Worm (Caenorhabditis elegans): ENCODE measurements around the gene sssh-1.

The sssh-1 gene

DNA sequence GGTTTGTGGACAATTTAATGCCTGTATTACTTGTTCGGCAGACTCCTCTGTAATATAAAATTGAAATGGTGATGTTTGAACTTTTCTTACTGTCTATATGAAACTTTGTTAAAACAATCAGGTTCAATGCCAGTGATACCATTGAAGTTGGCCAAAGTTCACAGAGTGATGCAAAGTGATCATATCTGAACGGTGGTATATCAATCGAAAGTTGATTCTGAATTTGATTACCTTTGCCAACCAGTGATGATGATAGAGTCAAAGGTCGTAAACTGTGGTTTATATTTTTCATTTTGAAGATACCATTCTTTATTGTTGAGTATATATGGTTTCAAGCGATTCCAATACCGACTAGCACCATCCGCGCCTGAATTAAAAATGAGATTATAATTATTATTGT, 27.7 kb downstream of the sssh-1 start:
- TF ChIP-seq flh-1 (GFP tag; optimal IDR thresholded peaks at IDR 0.05), result no peak
- TF ChIP-seq pha-4 (tag; optimal IDR thresholded peaks at IDR 0.05), result no peak
- TF ChIP-seq nhr-76 (tag; optimal IDR thresholded peaks at IDR 0.05), result no peak
- TF ChIP-seq mls-2 (tag; optimal IDR thresholded peaks at IDR 0.05), result no peak
- TF ChIP-seq nhr-2 (tag; optimal IDR thresholded peaks at IDR 0.05), result no peak
- TF ChIP-seq bed-3 (GFP tag; optimal IDR thresholded peaks at IDR 0.05), result no peak
- no peak for TF ChIP-seq sptf-1 (tag; optimal IDR thresholded peaks at IDR 0.05)
- no peak for TF ChIP-seq ceh-39 (tag; optimal IDR thresholded peaks at IDR 0.05)
- TF ChIP-seq ham-2 (GFP tag; optimal IDR thresholded peaks at IDR 0.05), result no peak

ce11 chrX:14905161-14905560, 29.4 kb downstream of the sssh-1 start, which contains the start of gene hex-5:
Gene hex-5 (minus strand): TSS chrX:14905261.
- no peak for TF ChIP-seq flh-1 (GFP tag; optimal IDR thresholded peaks at IDR 0.05)
- TF ChIP-seq mls-2 (tag; optimal IDR thresholded peaks at IDR 0.05), result no peak

DNA sequence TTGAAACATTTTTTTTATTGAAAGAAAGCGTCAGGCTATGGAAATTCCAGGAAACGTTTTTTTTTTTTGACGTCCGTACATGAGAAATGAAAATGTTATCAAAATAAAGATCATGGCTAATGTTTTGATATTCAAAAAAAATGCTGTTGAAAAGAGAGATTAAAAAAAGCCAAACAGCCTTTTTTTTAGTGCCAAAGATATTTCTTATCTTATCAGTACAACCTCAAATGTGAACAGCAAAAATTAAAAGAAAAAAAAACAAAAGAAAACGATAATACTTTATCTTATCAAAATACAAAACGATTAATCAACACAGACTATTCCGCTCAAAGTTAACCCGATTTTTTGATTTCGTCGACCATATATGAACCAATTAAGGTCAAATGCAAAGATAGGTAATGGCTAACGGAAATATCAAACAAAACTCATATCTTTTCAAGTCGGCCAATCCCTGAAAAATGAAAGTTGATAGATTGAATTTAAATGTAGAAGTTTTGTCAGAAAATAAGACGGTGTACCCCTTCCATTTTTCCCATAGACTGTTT, 31.6 kb downstream of the sssh-1 start:
- TF ChIP-seq unc-39 (tag; optimal IDR thresholded peaks at IDR 0.05) (no peak), bed-3 (GFP tag; optimal IDR thresholded peaks at IDR 0.05) (no peak), nhr-76 (tag; optimal IDR thresholded peaks at IDR 0.05) (no peak), ceh-39 (tag; optimal IDR thresholded peaks at IDR 0.05) (no peak), sem-2 (GFP tag; optimal IDR thresholded peaks at IDR 0.05) (no peak)

DNA sequence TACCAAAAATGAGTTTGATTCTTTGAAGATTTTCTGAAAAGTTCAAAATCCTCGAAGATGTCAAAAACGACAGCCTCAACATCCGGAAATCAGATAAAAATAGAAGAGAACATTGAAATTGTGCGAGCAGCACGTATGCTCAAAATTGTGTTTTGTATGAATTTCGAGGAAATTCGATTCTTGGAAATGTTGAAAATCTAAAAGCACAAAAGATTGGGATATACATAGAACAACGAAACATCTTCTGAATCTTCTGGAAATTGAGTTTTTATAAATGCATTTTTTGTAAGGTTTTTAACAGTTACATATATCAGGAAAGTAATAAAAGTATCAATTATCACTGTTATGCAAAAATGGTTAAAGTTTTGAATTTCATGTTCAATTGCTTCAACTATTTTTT, 34.9 kb downstream of the sssh-1 start:
- TF ChIP-seq ceh-43 (GFP tag; optimal IDR thresholded peaks at IDR 0.05) (no peak), unc-120 (tag; optimal IDR thresholded peaks at IDR 0.05; ENCODE audit: poor library complexity, severe bottlenecking) (no peak), tbx-8 (GFP tag; optimal IDR thresholded peaks at IDR 0.05) (no peak), ham-2 (GFP tag; optimal IDR thresholded peaks at IDR 0.05) (no peak), flh-1 (GFP tag; optimal IDR thresholded peaks at IDR 0.05) (no peak), M03D4.4 (tag; optimal IDR thresholded peaks at IDR 0.05) (no peak), ceh-83 (GFP tag; optimal IDR thresholded peaks at IDR 0.05) (no peak), mab-5 (tag; optimal IDR thresholded peaks at IDR 0.05) (no peak), lin-13 (tag; optimal IDR thresholded peaks at IDR 0.05) (no peak), mls-2 (tag; optimal IDR thresholded peaks at IDR 0.05) (no peak), lsy-2 (tag; optimal IDR thresholded peaks at IDR 0.05) (no peak), elt-1 (tag; optimal IDR thresholded peaks at IDR 0.05; ENCODE audit: borderline replicate concordance, insufficient read depth) (no peak), blmp-1 (tag; optimal IDR thresholded peaks at IDR 0.05) (no peak), nhr-2 (tag; optimal IDR thresholded peaks at IDR 0.05) (no peak)

DNA sequence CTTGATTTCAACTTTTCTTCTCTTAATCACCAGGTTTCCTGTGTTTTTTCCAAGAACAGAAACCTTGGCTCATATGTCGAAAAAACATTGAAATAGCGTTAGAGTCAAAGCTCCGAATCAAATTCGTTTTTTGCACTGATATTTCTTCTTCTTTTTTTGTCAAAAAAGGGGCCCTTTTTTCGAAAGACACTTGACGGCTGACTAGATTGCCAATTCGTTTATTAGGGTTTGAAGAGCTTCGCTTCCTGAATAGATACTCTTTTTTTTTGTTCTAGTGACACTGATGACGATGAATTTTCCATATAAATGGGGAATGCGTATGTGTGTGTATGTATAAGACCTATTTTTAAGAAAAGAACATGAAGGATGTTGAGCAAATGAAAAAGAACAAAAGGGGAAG, 41.0 kb downstream of the sssh-1 start:
- TF ChIP-seq sptf-1 (tag; optimal IDR thresholded peaks at IDR 0.05), result no peak
- no peak for TF ChIP-seq cnd-1 (tag; optimal IDR thresholded peaks at IDR 0.05)
- TF ChIP-seq bed-3 (GFP tag; optimal IDR thresholded peaks at IDR 0.05), result no peak
- no peak for TF ChIP-seq drap-1 (GFP tag; optimal IDR thresholded peaks at IDR 0.05)
- TF ChIP-seq zip-8 (tag; optimal IDR thresholded peaks at IDR 0.05), result no peak
- no peak for TF ChIP-seq ceh-83 (GFP tag; optimal IDR thresholded peaks at IDR 0.05)
- no peak for TF ChIP-seq mls-2 (tag; optimal IDR thresholded peaks at IDR 0.05)
- TF ChIP-seq ham-2 (GFP tag; optimal IDR thresholded peaks at IDR 0.05), result no peak
- TF ChIP-seq elt-3 (tag; optimal IDR thresholded peaks at IDR 0.05), result no peak
- no peak for TF ChIP-seq nhr-237 (tag; optimal IDR thresholded peaks at IDR 0.05)
- TF ChIP-seq nhr-28 (tag; optimal IDR thresholded peaks at IDR 0.05), result no peak
- TF ChIP-seq nhr-76 (tag; optimal IDR thresholded peaks at IDR 0.05), result no peak
- TF ChIP-seq lsy-2 (tag; optimal IDR thresholded peaks at IDR 0.05), result no peak
- TF ChIP-seq sem-2 (GFP tag; optimal IDR thresholded peaks at IDR 0.05), result no peak
- no peak for TF ChIP-seq mab-5 (tag; optimal IDR thresholded peaks at IDR 0.05)
- TF ChIP-seq blmp-1 (tag; optimal IDR thresholded peaks at IDR 0.05), result no peak

- no peak for TF ChIP-seq zip-8 (tag; optimal IDR thresholded peaks at IDR 0.05)
These were observed 42.8 kb downstream of the sssh-1 start, which contains the start of gene npr-40 for ce11 chrX:14918538-14918937. Gene npr-40 (plus strand): TSS chrX:14918838.

- TF ChIP-seq sem-2 (GFP tag; optimal IDR thresholded peaks at IDR 0.05) (no peak), mep-1 (tag; optimal IDR thresholded peaks at IDR 0.05) (no peak), nhr-76 (tag; optimal IDR thresholded peaks at IDR 0.05) (no peak), ceh-83 (GFP tag; optimal IDR thresholded peaks at IDR 0.05) (no peak), snpc-4 (tag; optimal IDR thresholded peaks at IDR 0.05) (no peak), drap-1 (GFP tag; optimal IDR thresholded peaks at IDR 0.05) (no peak), zip-8 (tag; optimal IDR thresholded peaks at IDR 0.05) (no peak), elt-1 (tag; optimal IDR thresholded peaks at IDR 0.05; ENCODE audit: borderline replicate concordance, insufficient read depth) (no peak), unc-62 (GFP tag; optimal IDR thresholded peaks at IDR 0.05) (no peak), cnd-1 (tag; optimal IDR thresholded peaks at IDR 0.05) (no peak), tbx-8 (GFP tag; optimal IDR thresholded peaks at IDR 0.05) (no peak), nhr-237 (tag; optimal IDR thresholded peaks at IDR 0.05) (no peak), ceh-43 (GFP tag; optimal IDR thresholded peaks at IDR 0.05) (no peak), mls-2 (tag; optimal IDR thresholded peaks at IDR 0.05) (no peak), blmp-1 (tag; optimal IDR thresholded peaks at IDR 0.05) (no peak), bed-3 (GFP tag; optimal IDR thresholded peaks at IDR 0.05) (no peak), lsy-2 (tag; optimal IDR thresholded peaks at IDR 0.05) (no peak), sptf-1 (tag; optimal IDR thresholded peaks at IDR 0.05) (no peak), ztf-11 (tag; optimal IDR thresholded peaks at IDR 0.05) (no peak), lin-32 (GFP tag; optimal IDR thresholded peaks at IDR 0.05) (no peak)
These were observed 45.1 kb downstream of the sssh-1 start for ce11 chrX:14920880-14921279.
